Worm (Caenorhabditis elegans): ENCODE measurements around the gene clec-68.

The clec-68 gene

ce11 chrIV:3894004-3894480 is 32.2 kb upstream of the clec-68 start, which contains the start of gene F56D6.8:
Gene F56D6.8 (minus strand): TSS chrIV:3894430.
- TF ChIP-seq ets-7 (tag; optimal IDR thresholded peaks at IDR 0.05) (no peak), pes-1 (GFP tag; IDR thresholded peaks at IDR 0.05) (no peak), tbx-37 (GFP tag; conservative IDR thresholded peaks at IDR 0.05) (no peak), tbx-11 (GFP tag; IDR thresholded peaks at IDR 0.05) (no peak), tra-4 (tag; optimal IDR thresholded peaks at IDR 0.05) (no peak), hmbx-1 (tag; optimal IDR thresholded peaks at IDR 0.05) (no peak), aly-1 (tag; optimal IDR thresholded peaks at IDR 0.05) (no peak), ceh-13 (GFP tag; optimal IDR thresholded peaks at IDR 0.05) (no peak), sea-1 (GFP tag; conservative IDR thresholded peaks at IDR 0.05) (no peak), F13C5.2 (tag; optimal IDR thresholded peaks at IDR 0.05) (no peak), ceh-36 (tag; optimal IDR thresholded peaks at IDR 0.05) (no peak), hnd-1 (tag; optimal IDR thresholded peaks at IDR 0.05) (no peak)

- TF ChIP-seq tbx-11 (GFP tag; IDR thresholded peaks at IDR 0.05) (no peak), aly-1 (tag; optimal IDR thresholded peaks at IDR 0.05) (no peak), scrt-1 (GFP tag; IDR thresholded peaks at IDR 0.05) (no peak), pes-1 (GFP tag; IDR thresholded peaks at IDR 0.05) (no peak), tbx-37 (GFP tag; conservative IDR thresholded peaks at IDR 0.05) (no peak), tra-4 (tag; optimal IDR thresholded peaks at IDR 0.05) (no peak), hmbx-1 (tag; optimal IDR thresholded peaks at IDR 0.05) (no peak), ama-1 (optimal IDR thresholded peaks at IDR 0.05) (no peak), ceh-36 (tag; optimal IDR thresholded peaks at IDR 0.05) (no peak), B0310.2 (tag; optimal IDR thresholded peaks at IDR 0.05) (no peak), ets-7 (tag; optimal IDR thresholded peaks at IDR 0.05) (no peak), ceh-13 (GFP tag; optimal IDR thresholded peaks at IDR 0.05) (no peak), sea-1 (GFP tag; conservative IDR thresholded peaks at IDR 0.05) (no peak), hnd-1 (tag; optimal IDR thresholded peaks at IDR 0.05) (no peak)
Observed at ce11 chrIV:3894770-3895169, 31.4 kb upstream of the clec-68 start, which contains the start of gene dct-8. Gene dct-8 (plus strand): TSS chrIV:3895070.

ce11 chrIV:3899719-3900554 is 26.3 kb upstream of the clec-68 start, which contains the start of gene srz-62:
Gene srz-62 (plus strand): TSS chrIV:3900504.
- TF ChIP-seq hnd-1 (tag; optimal IDR thresholded peaks at IDR 0.05): no peak
- no peak for TF ChIP-seq ceh-36 (tag; optimal IDR thresholded peaks at IDR 0.05)

ce11 chrIV:3902955-3903354 is 23.3 kb upstream of the clec-68 start, which contains the start of gene F56D6.6:
Gene F56D6.6 (plus strand): TSS chrIV:3903255.
- TF ChIP-seq tbx-37 (GFP tag; conservative IDR thresholded peaks at IDR 0.05) (no peak), scrt-1 (GFP tag; IDR thresholded peaks at IDR 0.05) (no peak), B0310.2 (tag; optimal IDR thresholded peaks at IDR 0.05) (no peak), tra-4 (tag; optimal IDR thresholded peaks at IDR 0.05) (no peak), aly-1 (tag; optimal IDR thresholded peaks at IDR 0.05) (no peak), tbx-11 (GFP tag; IDR thresholded peaks at IDR 0.05) (no peak), hmbx-1 (tag; optimal IDR thresholded peaks at IDR 0.05) (no peak), sea-1 (GFP tag; conservative IDR thresholded peaks at IDR 0.05) (no peak), ets-7 (tag; optimal IDR thresholded peaks at IDR 0.05) (no peak), flt-1 (GFP tag; IDR thresholded peaks at IDR 0.05) (no peak), hmg-4 (GFP tag; optimal IDR thresholded peaks at IDR 0.05) (no peak), ceh-13 (GFP tag; optimal IDR thresholded peaks at IDR 0.05) (no peak), F13C5.2 (tag; optimal IDR thresholded peaks at IDR 0.05) (no peak), ama-1 (optimal IDR thresholded peaks at IDR 0.05) (no peak)

ce11 chrIV:3904620-3905019 is 21.6 kb upstream of the clec-68 start, which contains the start of gene F56D6.21:
Gene F56D6.21 (plus strand): TSS chrIV:3904920.
- TF ChIP-seq ets-7 (tag; optimal IDR thresholded peaks at IDR 0.05) (no peak), hmbx-1 (tag; optimal IDR thresholded peaks at IDR 0.05) (no peak), tbx-37 (GFP tag; conservative IDR thresholded peaks at IDR 0.05) (no peak)

ce11 chrIV:3906393-3906792 is 19.8 kb upstream of the clec-68 start, which contains the start of gene F56D6.11:
Gene F56D6.11 (minus strand): TSS chrIV:3906493.
- no peak for TF ChIP-seq hmg-4 (GFP tag; optimal IDR thresholded peaks at IDR 0.05)
- no peak for TF ChIP-seq hmbx-1 (tag; optimal IDR thresholded peaks at IDR 0.05)
- TF ChIP-seq hnd-1 (tag; optimal IDR thresholded peaks at IDR 0.05): no peak
- TF ChIP-seq tbx-11 (GFP tag; IDR thresholded peaks at IDR 0.05): no peak
- no peak for TF ChIP-seq pes-1 (GFP tag; IDR thresholded peaks at IDR 0.05)

- TF ChIP-seq ceh-13 (GFP tag; optimal IDR thresholded peaks at IDR 0.05): no peak
- no peak for TF ChIP-seq ama-1 (optimal IDR thresholded peaks at IDR 0.05)
- no peak for TF ChIP-seq hmbx-1 (tag; optimal IDR thresholded peaks at IDR 0.05)
- TF ChIP-seq tra-4 (tag; optimal IDR thresholded peaks at IDR 0.05): no peak
- no peak for TF ChIP-seq ets-7 (tag; optimal IDR thresholded peaks at IDR 0.05)
- no peak for TF ChIP-seq F13C5.2 (tag; optimal IDR thresholded peaks at IDR 0.05)
- TF ChIP-seq ceh-36 (tag; optimal IDR thresholded peaks at IDR 0.05): no peak
Observed at ce11 chrIV:3907506-3908188, 18.6 kb upstream of the clec-68 start, which contains the start of the genes F56D6.22 and F56D6.12. Gene F56D6.22 (minus strand): TSS chrIV:3907606. Gene F56D6.12 (plus strand): TSS chrIV:3908138.

Measured in whole organism, early embryonic.